Worm (Caenorhabditis elegans) whole organism, late embryonic: ENCODE measurements around the gene F21A3.3.

Experiments
- ama-1 ChIP-seq: fragments of 150-350 bp; optimal IDR thresholded peaks from 2 replicates; lab custom pipeline; 2014
- ceh-2 ChIP-seq: sonication (generic microtip); optimal IDR thresholded peaks from 2 replicates; lab custom pipeline; 2016; ENCODE audit warnings: missing genotype, missing genetic modification characterization, missing compliant biosample characterization
- ceh-34 ChIP-seq: sonication (generic microtip); optimal IDR thresholded peaks from 2 replicates; lab custom pipeline; 2016; ENCODE audit warnings: mild to moderate bottlenecking, missing genetic modification characterization, missing compliant biosample characterization
- fax-1 ChIP-seq: sonication (generic microtip); optimal IDR thresholded peaks from 2 replicates; lab custom pipeline; 2016; ENCODE audit warnings: missing genotype, missing genetic modification characterization, missing compliant biosample characterization
- hlh-8 ChIP-seq: sonication (generic microtip); optimal IDR thresholded peaks from 2 replicates; lab custom pipeline; 2016; ENCODE audit warnings: missing genotype, missing genetic modification characterization, missing compliant biosample characterization
- lim-6 ChIP-seq: sonication (generic microtip); optimal IDR thresholded peaks from 2 replicates; lab custom pipeline; 2016; ENCODE audit warnings: missing genetic modification characterization, missing compliant biosample characterization
- rnt-1 ChIP-seq: sonication (generic microtip); optimal IDR thresholded peaks from 2 replicates; lab custom pipeline; 2016; ENCODE audit warnings: missing genetic modification characterization, missing compliant biosample characterization
- sox-4 ChIP-seq: sonication (generic microtip); optimal IDR thresholded peaks from 2 replicates; lab custom pipeline; 2017; ENCODE audit warnings: mild to moderate bottlenecking, missing genetic modification characterization, inconsistent platforms, missing compliant biosample characterization
- unc-55 ChIP-seq: sonication (generic microtip); optimal IDR thresholded peaks from 2 replicates; lab custom pipeline; 2017; ENCODE audit warnings: missing biosample characterization, missing genetic modification reagents, missing genetic modification characterization

DNA sequence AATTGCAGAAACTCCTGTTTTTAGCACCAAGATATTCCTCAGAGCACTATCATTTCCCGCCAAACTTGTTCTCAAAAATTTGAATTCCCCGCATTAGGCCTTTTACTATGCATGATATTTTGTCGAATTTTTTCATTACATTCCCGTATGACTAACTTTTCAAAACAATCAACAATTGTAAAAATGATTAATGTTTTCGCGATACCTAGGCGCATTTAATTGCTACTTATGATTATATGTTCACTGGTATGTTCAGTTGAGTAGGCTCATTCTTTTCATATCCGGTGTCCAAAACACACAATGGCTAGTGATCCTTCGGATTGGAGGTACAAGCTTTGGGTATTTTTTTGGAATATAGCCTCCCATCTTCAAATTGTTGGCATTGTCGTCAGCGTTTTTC is 29.7 kb upstream of the F21A3.3 start, which contains the start of gene srw-21:
- no peak for TF ChIP-seq ceh-2 (tag; lab: Kevin White, UChicago)
- TF ChIP-seq rnt-1: no peak
- no peak for TF ChIP-seq unc-55 (GFP tag; lab: Kevin White, UChicago)
- TF ChIP-seq fax-1 (tag; lab: Kevin White, UChicago): no peak
- TF ChIP-seq hlh-8 (tag; lab: Kevin White, UChicago): no peak
- no peak for TF ChIP-seq ama-1
- TF ChIP-seq lim-6 (tag; lab: Kevin White, UChicago): no peak
- TF ChIP-seq sox-4 (tag; lab: Kevin White, UChicago): no peak
- TF ChIP-seq ceh-34: no peak
